Worm (Caenorhabditis elegans) whole organism, mixed stage, embryonic: ENCODE measurements around the gene F44E5.1.

Experiments
- elt-3 ChIP-seq: fragments of 150-350 bp; optimal IDR thresholded peaks from 2 replicates; lab custom pipeline; 2014; ENCODE audit warnings: missing biosample characterization, missing genetic modification characterization
- nhr-12 ChIP-seq: fragments of 150-350 bp; optimal IDR thresholded peaks from 2 replicates; lab custom pipeline; 2014; ENCODE audit warnings: missing biosample characterization, missing genetic modification characterization
- nhr-28 ChIP-seq: fragments of 150-350 bp; optimal IDR thresholded peaks from 2 replicates; lab custom pipeline; 2014; ENCODE audit warnings: missing biosample characterization, missing genetic modification characterization
- pha-4 ChIP-seq: fragments of 150-350 bp; optimal IDR thresholded peaks from 2 replicates; lab custom pipeline; 2018; ENCODE audit warnings: missing biosample characterization, missing genetic modification reagents, missing genetic modification characterization
- unc-62 ChIP-seq: fragments of 150-350 bp; optimal IDR thresholded peaks from 2 replicates; lab custom pipeline; 2014; ENCODE audit warnings: missing biosample characterization, missing genetic modification reagents, missing genetic modification characterization
- ztf-11 ChIP-seq: fragments of 150-350 bp; optimal IDR thresholded peaks from 2 replicates; lab custom pipeline; 2014; ENCODE audit warnings: missing biosample characterization, missing genetic modification characterization

DNA sequence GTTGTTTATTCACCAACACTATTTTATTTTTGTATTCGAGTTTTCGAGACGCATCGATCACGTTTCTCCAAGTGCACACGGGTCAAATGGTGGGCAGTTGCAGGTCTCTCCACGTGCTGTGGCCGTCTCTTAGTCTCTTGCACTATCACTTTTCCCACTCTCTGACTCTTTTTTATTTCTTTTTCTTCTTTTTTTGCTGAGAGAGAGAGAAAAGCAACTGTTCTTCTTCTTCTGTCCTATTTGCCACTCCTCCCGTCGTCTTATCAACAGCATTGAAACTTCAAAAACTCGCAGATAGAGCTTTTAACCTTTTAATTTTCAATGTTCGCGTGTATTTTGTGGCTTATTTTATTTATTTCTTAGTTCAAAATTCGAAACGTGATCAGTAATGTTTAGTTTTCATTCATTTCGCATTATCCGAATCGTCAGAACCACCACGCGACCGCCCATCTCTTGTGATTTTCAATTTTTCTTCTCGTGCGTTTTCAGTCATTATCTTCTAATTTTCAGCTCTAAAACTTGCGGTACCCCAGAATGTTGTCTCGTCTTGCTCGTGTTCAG is 45.7 kb downstream of the F44E5.1 start, which contains the start of gene alh-8:
- TF ChIP-seq unc-62 (no peak), pha-4 (tag; lab: Kevin White, UChicago) (no peak), elt-3 (tag; lab: Kevin White, UChicago) (no peak), ztf-11 (no peak), nhr-12 (tag; lab: Kevin White, UChicago) (no peak), nhr-28 (no peak)
